Fruit fly (Drosophila melanogaster) whole organism, adult: Measurements from ENCODE around the gene CtsL3.
A peak's percentile ranks its signal among the peaks of the same experiment; 100 is the strongest.

Source experiments
- CG11617 ChIP-seq: fragments of 200-800 bp; sonication (Bioruptor generic); optimal IDR thresholded peaks from 2 replicates; lab custom pipeline; 2017; ENCODE audit warnings: mild to moderate bottlenecking, missing biosample characterization, missing genetic modification reagents, missing genetic modification characterization
- CG1620 ChIP-seq: fragments of 200-800 bp; sonication (Bioruptor generic); optimal IDR thresholded peaks from 2 replicates; lab custom pipeline; 2016; ENCODE audit warnings: missing biosample characterization, missing genetic modification characterization
- Clk ChIP-seq: fragments of 200-800 bp; sonication (Bioruptor generic); optimal IDR thresholded peaks from 2 replicates; lab custom pipeline; 2017; ENCODE audit warnings: missing biosample characterization, missing genetic modification characterization
- Crg-1 ChIP-seq: fragments of 200-800 bp; sonication (Bioruptor generic); optimal IDR thresholded peaks from 2 replicates; lab custom pipeline; 2016; ENCODE audit warnings: missing biosample characterization, missing genetic modification characterization
- Hr96 ChIP-seq: fragments of 200-800 bp; sonication (Bioruptor generic); optimal IDR thresholded peaks from 2 replicates; lab custom pipeline; 2016; ENCODE audit warnings: missing biosample characterization, missing genetic modification characterization
- bab1 ChIP-seq: fragments of 200-800 bp; sonication (Bioruptor generic); optimal IDR thresholded peaks from 3 replicates; lab custom pipeline; 2019; ENCODE audit warnings: missing biosample characterization, mild to moderate bottlenecking, missing genetic modification characterization, moderate library complexity
- cnc ChIP-seq, 2 experiments: fragments of >200 bp; optimal IDR thresholded peaks; 2 replicates each; lab custom pipeline; 2017
- pad ChIP-seq: fragments of 200-800 bp; sonication (Bioruptor generic); optimal IDR thresholded peaks from 3 replicates; lab custom pipeline; 2017; ENCODE audit warnings: missing biosample characterization, missing genetic modification characterization, mild to moderate bottlenecking, moderate library complexity, missing genetic modification reagents
- tj ChIP-seq: fragments of 200-800 bp; sonication (Bioruptor generic); optimal IDR thresholded peaks from 3 replicates; lab custom pipeline; 2017; ENCODE audit warnings: missing biosample characterization, mild to moderate bottlenecking, missing genetic modification characterization, moderate library complexity

- TF ChIP-seq CG11617 (GFP tag; lab: Kevin White, UChicago) (peak; percentile 8), CG1620 (GFP tag; lab: Kevin White, UChicago) (no peak), Crg-1 (no peak), Hr96 (GFP tag; lab: Kevin White, UChicago) (no peak), cnc (optimal IDR thresholded peaks at IDR 0.05; lab: Kevin White, UChicago) (no peak), pad (GFP tag; lab: Kevin White, UChicago) (peak; percentile 97), Clk (GFP tag; lab: Kevin White, UChicago) (no peak), bab1 (peak; percentile 45), tj (GFP tag; lab: Kevin White, UChicago) (peak; percentile 9)
These were observed 18.6 kb downstream of the CtsL3 start, which contains the start of gene Rm62 for dm6 chr3R:6008202-6009062.
